Worm (Caenorhabditis elegans) whole organism, L3 larva: ENCODE data around the gene F58A3.4.

Experiments used
- ama-1 ChIP-seq: fragments of 150-350 bp; optimal IDR thresholded peaks from 2 replicates; lab custom pipeline; 2018
- ceh-28 ChIP-seq: fragments of 150-350 bp; optimal IDR thresholded peaks from 2 replicates; lab custom pipeline; 2014; ENCODE audit warnings: missing biosample characterization, missing genetic modification reagents, missing genetic modification characterization
- ceh-9 ChIP-seq: sonication (generic microtip); optimal IDR thresholded peaks from 2 replicates; lab custom pipeline; 2018; ENCODE audit warnings: missing biosample characterization, missing genetic modification characterization
- egl-27 ChIP-seq: sonication (generic microtip); optimal IDR thresholded peaks from 4 replicates; lab custom pipeline; 2017; ENCODE audit warnings: missing biosample characterization, missing genetic modification reagents, missing genetic modification characterization
- egl-5 ChIP-seq: fragments of 150-350 bp; optimal IDR thresholded peaks from 2 replicates; lab custom pipeline; 2017; ENCODE audit warnings: missing biosample characterization, missing genetic modification reagents, missing genetic modification characterization, inconsistent platforms
- elt-1 ChIP-seq: fragments of 150-350 bp; optimal IDR thresholded peaks from 2 replicates; lab custom pipeline; 2014; ENCODE audit warnings: missing biosample characterization, missing genetic modification characterization
- elt-2 ChIP-seq: sonication (generic microtip); optimal IDR thresholded peaks from 2 replicates; lab custom pipeline; 2016; ENCODE audit warnings: missing genetic modification reagents, mild to moderate bottlenecking, missing genetic modification characterization, missing compliant biosample characterization
- elt-3 ChIP-seq, 3 experiments: fragments of 150-350 bp in 1 of 3; sonication (generic microtip) in 2 of 3; optimal IDR thresholded peaks; 2 replicates in 2 of 3; 4 replicates in 1 of 3; lab custom pipeline; 2014 to 2017; ENCODE audit warnings: missing biosample characterization in 3 of 3, missing genetic modification characterization in 3 of 3
- eor-1 ChIP-seq, 2 experiments: fragments of 150-350 bp; optimal IDR thresholded peaks; 2 replicates each; lab custom pipeline; 2014 to 2018; ENCODE audit warnings: missing biosample characterization in 2 of 2, missing genetic modification characterization in 2 of 2
- fkh-10 ChIP-seq: sonication (generic microtip); optimal IDR thresholded peaks from 2 replicates; lab custom pipeline; 2017; ENCODE audit warnings: missing biosample characterization, missing genetic modification reagents, missing genetic modification characterization
- fkh-2 ChIP-seq: fragments of 150-350 bp; optimal IDR thresholded peaks from 2 replicates; lab custom pipeline; 2014; ENCODE audit warnings: missing biosample characterization, missing genetic modification reagents, missing genetic modification characterization
- fos-1 ChIP-seq: fragments of 150-350 bp; optimal IDR thresholded peaks from 2 replicates; lab custom pipeline; 2014; ENCODE audit warnings: missing biosample characterization, missing genetic modification characterization
- hmg-11 ChIP-seq: sonication (generic microtip); optimal IDR thresholded peaks from 2 replicates; lab custom pipeline; 2016; ENCODE audit warnings: missing genetic modification characterization, missing compliant biosample characterization
- jun-1 ChIP-seq: fragments of 150-350 bp; optimal IDR thresholded peaks from 2 replicates; lab custom pipeline; 2014; ENCODE audit warnings: missing biosample characterization, missing genetic modification reagents, missing genetic modification characterization
- lin-15B ChIP-seq: fragments of 150-350 bp; optimal IDR thresholded peaks from 2 replicates; lab custom pipeline; 2014; ENCODE audit warnings: missing biosample characterization, missing genetic modification characterization
- lin-39 ChIP-seq: fragments of 150-350 bp; optimal IDR thresholded peaks from 2 replicates; lab custom pipeline; 2018; ENCODE audit warnings: missing biosample characterization, missing genetic modification reagents, missing genetic modification characterization
- lsy-12 ChIP-seq: sonication (generic microtip); optimal IDR thresholded peaks from 2 replicates; lab custom pipeline; 2016; ENCODE audit warnings: mild to moderate bottlenecking, missing genetic modification characterization, missing compliant biosample characterization
- mdl-1 ChIP-seq: fragments of 150-350 bp; optimal IDR thresholded peaks from 2 replicates; lab custom pipeline; 2014; ENCODE audit warnings: missing biosample characterization, missing genetic modification characterization
- nfya-1 ChIP-seq: sonication (generic microtip); optimal IDR thresholded peaks from 2 replicates; lab custom pipeline; 2017; ENCODE audit warnings: missing genetic modification characterization, mild to moderate bottlenecking, missing compliant biosample characterization, antibody characterized with exemption, moderate library complexity; ENCODE audit not compliant: insufficient read depth
- nhr-11 ChIP-seq: fragments of 150-350 bp; optimal IDR thresholded peaks from 2 replicates; lab custom pipeline; 2014; ENCODE audit warnings: missing biosample characterization, missing genetic modification characterization
- nhr-23 ChIP-seq: fragments of 150-350 bp; optimal IDR thresholded peaks from 2 replicates; lab custom pipeline; 2014; ENCODE audit warnings: missing biosample characterization, missing genetic modification reagents, missing genetic modification characterization
- nhr-237 ChIP-seq: fragments of 150-350 bp; optimal IDR thresholded peaks from 2 replicates; lab custom pipeline; 2014; ENCODE audit warnings: missing biosample characterization, missing genetic modification characterization
- nhr-25 ChIP-seq: sonication (generic microtip); optimal IDR thresholded peaks from 2 replicates; lab custom pipeline; 2017; ENCODE audit warnings: missing biosample characterization, missing genetic modification characterization
- nhr-28 ChIP-seq: fragments of 150-350 bp; optimal IDR thresholded peaks from 2 replicates; lab custom pipeline; 2014; ENCODE audit warnings: missing biosample characterization, missing genetic modification characterization
- nhr-67 ChIP-seq: fragments of 150-350 bp; optimal IDR thresholded peaks from 2 replicates; lab custom pipeline; 2014; ENCODE audit warnings: missing biosample characterization, missing genetic modification characterization
- nhr-76 ChIP-seq: fragments of 150-350 bp; sonication (generic microtip); optimal IDR thresholded peaks from 5 replicates; lab custom pipeline; 2014; ENCODE audit warnings: missing biosample characterization, missing genetic modification characterization
- nhr-77 ChIP-seq: fragments of 150-350 bp; optimal IDR thresholded peaks from 2 replicates; lab custom pipeline; 2014; ENCODE audit warnings: missing biosample characterization, missing genetic modification characterization
- pha-4 ChIP-seq: fragments of 150-350 bp; optimal IDR thresholded peaks from 2 replicates; lab custom pipeline; 2014; ENCODE audit warnings: missing biosample characterization, missing genetic modification reagents, missing genetic modification characterization
- pqm-1 ChIP-seq: fragments of 150-350 bp; optimal IDR thresholded peaks from 2 replicates; lab custom pipeline; 2017; ENCODE audit warnings: missing biosample characterization, missing genetic modification characterization, inconsistent platforms
- sea-2 ChIP-seq: fragments of 150-350 bp; sonication (generic microtip); optimal IDR thresholded peaks from 4 replicates; lab custom pipeline; 2014; ENCODE audit warnings: missing biosample characterization, missing genetic modification reagents, missing genetic modification characterization
- snpc-4 ChIP-seq: fragments of 150-350 bp; optimal IDR thresholded peaks from 2 replicates; lab custom pipeline; 2014; ENCODE audit warnings: missing biosample characterization, missing genetic modification characterization
- tbx-2 ChIP-seq: sonication (generic microtip); optimal IDR thresholded peaks from 2 replicates; lab custom pipeline; 2016; ENCODE audit warnings: mild to moderate bottlenecking, missing genetic modification characterization, missing compliant biosample characterization
- unc-39 ChIP-seq: sonication (generic microtip); optimal IDR thresholded peaks from 4 replicates; lab custom pipeline; 2017; ENCODE audit warnings: missing biosample characterization, missing genetic modification characterization
- unc-62 ChIP-seq: fragments of 150-350 bp; sonication (generic microtip); optimal IDR thresholded peaks from 4 replicates; lab custom pipeline; 2014; ENCODE audit warnings: missing biosample characterization, missing genetic modification reagents, missing genetic modification characterization
- zag-1 ChIP-seq: fragments of 150-350 bp; optimal IDR thresholded peaks from 2 replicates; lab custom pipeline; 2014; ENCODE audit warnings: missing biosample characterization, missing genetic modification characterization
- ztf-11 ChIP-seq: fragments of 150-350 bp; optimal IDR thresholded peaks from 2 replicates; lab custom pipeline; 2014; ENCODE audit warnings: missing biosample characterization, missing genetic modification characterization

F58A3.4 gene

DNA sequence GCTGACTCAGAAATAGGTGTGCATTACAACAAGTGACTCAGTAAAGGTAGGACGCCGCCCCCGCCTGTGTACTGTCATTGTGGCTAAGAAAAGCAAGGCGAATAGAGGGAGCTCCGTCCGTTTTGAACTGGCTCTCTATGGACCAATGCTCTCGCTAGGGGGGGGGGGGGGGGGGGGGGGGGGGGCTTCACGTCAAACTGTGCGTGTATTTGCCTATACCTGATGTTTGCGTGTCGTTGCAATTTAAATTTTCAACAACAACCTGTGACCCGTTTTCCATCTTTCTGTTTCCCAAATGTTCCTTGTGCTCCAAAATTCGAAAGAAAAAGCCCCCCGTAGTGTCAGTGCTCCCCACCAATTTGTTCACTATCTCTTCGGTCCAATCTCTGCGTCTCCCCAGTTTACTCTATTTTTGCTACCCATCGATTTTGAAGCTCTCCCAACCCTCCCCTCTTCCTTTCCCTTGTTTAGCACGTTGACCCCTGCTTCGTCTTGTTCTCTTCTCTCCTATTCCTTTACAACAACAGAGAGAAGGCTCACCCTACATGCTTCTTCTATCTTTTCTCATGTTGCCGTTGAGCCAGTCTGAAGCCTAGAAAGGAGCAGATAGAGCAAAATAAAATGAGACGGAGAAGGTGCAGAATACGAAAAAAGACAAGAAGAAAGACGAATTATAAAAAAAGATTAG lies 24.1 kb upstream of the F58A3.4 start:
- TF ChIP-seq elt-2 (tag; lab: Kevin White, UChicago) (peak; percentile 42), ztf-11 (no peak), egl-27 (tag; lab: Kevin White, UChicago) (no peak), lsy-12 (tag; lab: Kevin White, UChicago) (no peak), tbx-2 (tag; lab: Kevin White, UChicago) (peak; percentile 23), lin-15B (tag; lab: Kevin White, UChicago) (peak; percentile 10), nhr-11 (tag; lab: Kevin White, UChicago) (peak; percentile 1), pha-4 (tag; lab: Kevin White, UChicago) (peak; percentile 69), hmg-11 (peak; percentile 27), elt-3 (tag; optimal IDR thresholded peaks at IDR 0.05; lab: Kevin White, UChicago) (no peak), nfya-1 (tag; lab: Kevin White, UChicago) (peak; percentile 69), ceh-28 (peak; percentile 43), eor-1 (tag; optimal IDR thresholded peaks at IDR 0.05; lab: Kevin White, UChicago) (no peak), jun-1 (tag; lab: Kevin White, UChicago) (no peak), unc-39 (tag; lab: Kevin White, UChicago) (no peak), nhr-28 (no peak), pqm-1 (peak; percentile 10), lin-39 (tag; lab: Kevin White, UChicago) (peak; percentile 72), sea-2 (GFP tag; lab: Kevin White, UChicago) (no peak), fkh-10 (GFP tag; lab: Kevin White, UChicago) (peak; percentile 31), fkh-2 (tag; lab: Kevin White, UChicago) (no peak), nhr-77 (no peak), egl-5 (no peak), mdl-1 (no peak), unc-62 (GFP tag; lab: Kevin White, UChicago) (no peak)
- TF ChIP-seq, all 47 proteins: peak for 11

DNA sequence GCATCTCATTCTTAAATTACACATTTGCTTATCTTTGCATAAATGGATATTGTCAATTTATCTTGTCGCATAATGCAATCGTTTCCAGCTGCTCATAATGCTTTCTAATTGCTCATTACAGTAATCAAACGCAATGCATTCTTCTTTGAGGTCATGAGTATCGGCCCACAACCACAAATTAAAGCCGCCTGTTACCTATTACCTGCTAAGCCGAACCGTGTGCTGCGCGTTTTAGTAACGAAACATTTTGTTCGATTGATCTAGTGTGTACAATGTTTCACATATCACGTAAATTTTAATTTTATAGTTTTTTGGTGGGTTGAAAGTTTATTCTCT lies 23.5 kb upstream of the F58A3.4 start:
- TF ChIP-seq nfya-1 (tag; lab: Kevin White, UChicago) = no peak
- TF ChIP-seq fos-1 (tag; lab: Kevin White, UChicago) = no peak
- no peak for TF ChIP-seq elt-2 (tag; lab: Kevin White, UChicago)
- no peak for TF ChIP-seq nhr-23
- no peak for TF ChIP-seq sea-2 (GFP tag; lab: Kevin White, UChicago)
- TF ChIP-seq pqm-1 = no peak
- no peak for TF ChIP-seq jun-1 (tag; lab: Kevin White, UChicago)
- TF ChIP-seq eor-1 (tag; optimal IDR thresholded peaks at IDR 0.05; lab: Kevin White, UChicago) = no peak
- TF ChIP-seq lin-39 (tag; lab: Kevin White, UChicago) = no peak
- no peak for TF ChIP-seq ama-1 (lab: Kevin White, UChicago)
- TF ChIP-seq mdl-1 = no peak
- TF ChIP-seq zag-1 = no peak
- no peak for TF ChIP-seq ceh-9 (tag; lab: Kevin White, UChicago)
- TF ChIP-seq nhr-76 (tag; lab: Kevin White, UChicago) = no peak
- TF ChIP-seq, all 47 proteins: peak for 0

DNA sequence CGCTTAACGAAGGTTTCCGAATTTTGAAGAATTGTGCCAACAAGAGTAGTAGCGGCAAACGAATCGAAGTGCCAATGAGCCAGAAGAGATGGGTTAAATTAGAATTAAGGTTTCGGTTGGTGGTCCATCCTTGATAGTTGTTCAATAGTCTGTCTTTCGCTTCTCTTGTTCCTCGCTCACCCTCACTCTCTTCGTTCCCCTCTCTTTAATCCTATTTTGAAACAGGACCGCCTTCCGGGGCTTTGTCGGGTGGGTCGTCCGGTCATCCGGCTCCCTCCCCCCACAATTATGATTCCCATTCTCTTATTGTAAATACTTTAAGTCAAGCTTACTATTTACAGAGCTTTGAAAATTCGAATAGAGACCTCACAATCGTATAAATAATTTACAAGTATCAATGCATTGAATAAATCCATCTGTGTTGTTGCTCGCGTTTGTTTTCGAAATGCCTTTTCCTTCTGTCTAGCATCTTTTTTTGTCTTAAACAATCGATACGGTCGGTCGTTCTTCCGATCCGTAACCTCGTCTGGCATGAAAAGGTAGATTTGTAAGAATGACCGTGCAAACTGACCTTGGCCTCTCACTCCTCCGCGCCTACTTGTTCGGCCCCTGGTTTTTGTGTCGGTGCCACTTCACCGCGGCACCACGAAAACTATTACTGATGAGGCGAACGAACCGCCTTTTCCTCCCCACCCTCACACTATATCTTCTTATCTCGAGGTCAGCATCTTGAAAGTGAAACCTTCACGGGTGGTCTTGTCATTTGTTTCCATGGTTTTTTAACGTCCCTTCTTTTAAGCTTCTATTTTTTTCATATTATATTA lies 22.9 kb upstream of the F58A3.4 start:
- peak; percentile 38 for TF ChIP-seq nhr-23
- TF ChIP-seq snpc-4 (tag; lab: Kevin White, UChicago) = no peak
- TF ChIP-seq elt-1 (tag; lab: Kevin White, UChicago) = peak; percentile 30
- TF ChIP-seq nhr-25 (tag; lab: Kevin White, UChicago) = peak; percentile 69
- TF ChIP-seq ceh-9 (tag; lab: Kevin White, UChicago) = no peak

DNA sequence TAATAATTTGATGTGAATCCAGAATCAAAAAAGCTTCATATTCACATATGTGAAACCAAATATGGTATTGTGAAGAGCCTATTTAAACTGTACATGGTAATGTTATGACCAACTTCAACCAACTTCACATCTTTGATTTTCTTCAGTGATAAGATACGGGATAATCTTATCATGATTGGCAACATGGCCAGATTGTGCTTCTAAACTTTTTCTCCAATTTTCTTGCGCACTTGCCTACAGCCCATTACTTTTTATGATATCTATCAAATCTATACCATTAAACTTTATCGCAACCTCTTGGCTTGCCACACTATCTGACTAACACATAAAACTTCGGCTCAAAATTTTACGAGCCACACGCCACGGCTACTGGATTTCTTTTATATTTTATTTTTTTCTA lies 21.9 kb upstream of the F58A3.4 start:
- TF ChIP-seq nhr-25 (tag; lab: Kevin White, UChicago) (no peak), lsy-12 (tag; lab: Kevin White, UChicago) (no peak), nhr-11 (tag; lab: Kevin White, UChicago) (no peak), nhr-67 (tag; lab: Kevin White, UChicago) (no peak), egl-5 (peak; percentile 96), elt-3 (tag; optimal IDR thresholded peaks at IDR 0.05; lab: Kevin White, UChicago) (no peak), nhr-237 (tag; lab: Kevin White, UChicago) (no peak)
